Fruit fly (Drosophila melanogaster) whole organism, embryonic: ENCODE measurements around the gene Sodh1.
A peak's percentile ranks its signal among the peaks of the same experiment; 100 is the strongest.

Experiments
- Atf3 ChIP-seq: fragments of 200-800 bp; sonication (Bioruptor generic); optimal IDR thresholded peaks from 3 replicates; lab custom pipeline; 2016; ENCODE audit warnings: missing biosample characterization, missing genetic modification characterization
- Bgb ChIP-seq: fragments of 200-800 bp; sonication (Bioruptor generic); IDR thresholded peaks from 2 replicates; pipeline ENCODE4 v1.3.6; 2022; ENCODE audit warnings: missing biosample characterization, missing genetic modification characterization; ENCODE audit not compliant: partially characterized antibody
- C15 ChIP-seq: fragments of 200-800 bp; sonication (Bioruptor generic); IDR thresholded peaks from 3 replicates; pipeline ENCODE4 v1.3.6; 2022; ENCODE audit warnings: missing biosample characterization, missing genetic modification characterization
- CG10543 ChIP-seq: fragments of 200-800 bp; sonication (Bioruptor generic); optimal IDR thresholded peaks from 3 replicates; lab custom pipeline; 2017; ENCODE audit warnings: missing biosample characterization, mild to moderate bottlenecking, missing genetic modification characterization, moderate library complexity
- CG10959 ChIP-seq: fragments of 200-800 bp; sonication (Bioruptor generic); IDR thresholded peaks from 2 replicates; pipeline ENCODE4 v1.3.6; 2022; ENCODE audit warnings: missing biosample characterization, missing genetic modification characterization
- CG1233 ChIP-seq: fragments of 200-800 bp; sonication (Bioruptor generic); optimal IDR thresholded peaks from 4 replicates; lab custom pipeline; 2018; ENCODE audit warnings: missing biosample characterization, mild to moderate bottlenecking, missing genetic modification characterization
- CG15011 ChIP-seq: fragments of 200-800 bp; sonication (Bioruptor generic); optimal IDR thresholded peaks from 3 replicates; lab custom pipeline; 2018; ENCODE audit warnings: missing biosample characterization, mild to moderate bottlenecking, missing genetic modification characterization
- CG15479 ChIP-seq: fragments of 200-800 bp; sonication (Bioruptor generic); optimal IDR thresholded peaks from 3 replicates; lab custom pipeline; 2019; ENCODE audit warnings: missing biosample characterization, mild to moderate bottlenecking, missing genetic modification characterization, moderate library complexity
- CG16863 ChIP-seq: fragments of 200-800 bp; sonication (Bioruptor generic); optimal IDR thresholded peaks from 3 replicates; lab custom pipeline; 2016; ENCODE audit warnings: missing biosample characterization, missing genetic modification characterization
- CG34224 ChIP-seq: fragments of 200-800 bp; sonication (Bioruptor generic); IDR thresholded peaks from 3 replicates; pipeline ENCODE4 v1.3.6; 2022; ENCODE audit warnings: missing biosample characterization, missing genetic modification characterization; ENCODE audit not compliant: partially characterized antibody
- CG42726 ChIP-seq: fragments of 200-800 bp; sonication (Bioruptor generic); IDR thresholded peaks from 2 replicates; pipeline ENCODE4 v1.3.6; 2022; ENCODE audit warnings: missing biosample characterization, missing genetic modification characterization; ENCODE audit not compliant: partially characterized antibody
- CG4707 ChIP-seq: fragments of 200-800 bp; sonication (Bioruptor generic); optimal IDR thresholded peaks from 2 replicates; lab custom pipeline; 2018; ENCODE audit warnings: missing biosample characterization, mild to moderate bottlenecking, missing genetic modification characterization, moderate library complexity
- CG6683 ChIP-seq: fragments of 200-800 bp; sonication (Bioruptor generic); optimal IDR thresholded peaks from 2 replicates; lab custom pipeline; 2017; ENCODE audit warnings: missing biosample characterization, mild to moderate bottlenecking, missing genetic modification characterization, missing genetic modification reagents
- CG8089 ChIP-seq: fragments of 200-800 bp; sonication (Bioruptor generic); optimal IDR thresholded peaks from 3 replicates; lab custom pipeline; 2016; ENCODE audit warnings: missing biosample characterization, missing genetic modification characterization
- CG8478 ChIP-seq: fragments of >200 bp; optimal IDR thresholded peaks from 2 replicates; lab custom pipeline; 2018
- CoRest ChIP-seq: fragments of 200-800 bp; sonication (Bioruptor generic); optimal IDR thresholded peaks from 3 replicates; lab custom pipeline; 2018; ENCODE audit warnings: missing biosample characterization, mild to moderate bottlenecking, missing genetic modification characterization, moderate library complexity
- ERR ChIP-seq: fragments of 200-800 bp; sonication (Bioruptor generic); optimal IDR thresholded peaks from 2 replicates; lab custom pipeline; 2016; ENCODE audit warnings: missing biosample characterization, missing genetic modification characterization
- HLH54F ChIP-seq: fragments of 200-800 bp; sonication (Bioruptor generic); optimal IDR thresholded peaks from 3 replicates; lab custom pipeline; 2016; ENCODE audit warnings: missing biosample characterization, missing genetic modification characterization
- Hmx ChIP-seq: fragments of 200-800 bp; sonication (Bioruptor generic); optimal IDR thresholded peaks from 2 replicates; lab custom pipeline; 2016; ENCODE audit warnings: missing biosample characterization, missing genetic modification characterization
- Hr51 ChIP-seq, 2 experiments: fragments of 200-800 bp; sonication (Bioruptor generic); optimal IDR thresholded peaks; 2 replicates in 1 of 2; 3 replicates in 1 of 2; lab custom pipeline; 2016 to 2018; ENCODE audit warnings: missing biosample characterization in 2 of 2, missing genetic modification characterization in 2 of 2, mild to moderate bottlenecking in 1 of 2, moderate library complexity in 1 of 2
- Jarid2 ChIP-seq: fragments of 200-800 bp; sonication (Bioruptor generic); optimal IDR thresholded peaks from 3 replicates; lab custom pipeline; 2017; ENCODE audit warnings: mild to moderate bottlenecking, missing biosample characterization, missing genetic modification reagents, missing genetic modification characterization
- Kr ChIP-seq: fragments of 200-800 bp; sonication (Bioruptor generic); optimal IDR thresholded peaks from 2 replicates; lab custom pipeline; 2017; ENCODE audit warnings: missing biosample characterization, mild to moderate bottlenecking, missing genetic modification characterization
- Sox100B ChIP-seq: fragments of 200-800 bp; sonication (Bioruptor generic); optimal IDR thresholded peaks from 3 replicates; lab custom pipeline; 2018; ENCODE audit warnings: missing biosample characterization, mild to moderate bottlenecking, missing genetic modification characterization
- TFAM ChIP-seq: fragments of 200-800 bp; sonication (Bioruptor generic); optimal IDR thresholded peaks from 2 replicates; lab custom pipeline; 2017; ENCODE audit warnings: missing biosample characterization, missing genetic modification characterization, inconsistent platforms
- Xrp1 ChIP-seq: fragments of 200-800 bp; sonication (Bioruptor generic); IDR thresholded peaks from 2 replicates; pipeline ENCODE4 v1.3.6; 2022; ENCODE audit warnings: missing biosample characterization, missing genetic modification characterization
- amos ChIP-seq: fragments of 200-800 bp; sonication (Bioruptor generic); IDR thresholded peaks from 2 replicates; pipeline ENCODE4 v1.3.6; 2022; ENCODE audit warnings: missing biosample characterization, missing genetic modification characterization; ENCODE audit not compliant: partially characterized antibody
- cad ChIP-seq: fragments of >200 bp; optimal IDR thresholded peaks from 2 replicates; lab custom pipeline; 2017; ENCODE audit warnings: missing biosample characterization, missing genetic modification characterization
- dmrt11E ChIP-seq: fragments of 200-800 bp; sonication (Bioruptor generic); optimal IDR thresholded peaks from 3 replicates; lab custom pipeline; 2018; ENCODE audit warnings: missing biosample characterization, mild to moderate bottlenecking, missing genetic modification characterization, moderate library complexity
- fru ChIP-seq: fragments of >200 bp; optimal IDR thresholded peaks from 2 replicates; lab custom pipeline; 2017
- fu2 ChIP-seq: fragments of 200-800 bp; sonication (Bioruptor generic); optimal IDR thresholded peaks from 2 replicates; lab custom pipeline; 2016; ENCODE audit warnings: missing biosample characterization, missing genetic modification characterization
- ham ChIP-seq: fragments of 200-800 bp; sonication (Bioruptor generic); IDR thresholded peaks from 2 replicates; pipeline ENCODE4 v1.3.6; 2022; ENCODE audit warnings: missing biosample characterization, missing genetic modification characterization
- jigr1 ChIP-seq: fragments of 200-800 bp; sonication (Bioruptor generic); IDR thresholded peaks from 3 replicates; pipeline ENCODE4 v1.3.6; 2022; ENCODE audit warnings: missing biosample characterization, missing genetic modification characterization
- ken ChIP-seq: fragments of 200-800 bp; sonication (Bioruptor generic); IDR thresholded peaks from 3 replicates; pipeline ENCODE4 v1.3.6; 2022; ENCODE audit warnings: missing biosample characterization, missing genetic modification characterization
- lab ChIP-seq: fragments of 200-800 bp; sonication (Bioruptor generic); optimal IDR thresholded peaks from 3 replicates; lab custom pipeline; 2017; ENCODE audit warnings: missing biosample characterization, missing genetic modification characterization, mild to moderate bottlenecking, moderate library complexity, missing genetic modification reagents
- lmd ChIP-seq: fragments of 200-800 bp; sonication (Bioruptor generic); IDR thresholded peaks from 2 replicates; pipeline ENCODE4 v1.3.6; 2022; ENCODE audit warnings: missing biosample characterization, missing genetic modification characterization
- nmo ChIP-seq: fragments of 200-800 bp; sonication (Bioruptor generic); optimal IDR thresholded peaks from 2 replicates; lab custom pipeline; 2018; ENCODE audit warnings: missing biosample characterization, mild to moderate bottlenecking, missing genetic modification characterization, moderate library complexity
- nom ChIP-seq: fragments of 200-800 bp; sonication (Bioruptor generic); optimal IDR thresholded peaks from 2 replicates; lab custom pipeline; 2017; ENCODE audit warnings: missing biosample characterization, missing genetic modification characterization, mild to moderate bottlenecking, moderate library complexity, missing genetic modification reagents
- org-1 ChIP-seq: fragments of 200-800 bp; sonication (Bioruptor generic); optimal IDR thresholded peaks from 2 replicates; lab custom pipeline; 2017; ENCODE audit warnings: missing biosample characterization, missing genetic modification characterization
- pum ChIP-seq: fragments of 200-800 bp; sonication (Bioruptor generic); optimal IDR thresholded peaks from 2 replicates; lab custom pipeline; 2016; ENCODE audit warnings: missing biosample characterization, missing genetic modification characterization
- sc ChIP-seq, 3 experiments: fragments of >200 bp in 2 of 3; fragments of 200-800 bp in 1 of 3; sonication (Bioruptor generic) in 1 of 3; optimal IDR thresholded peaks; 2 replicates in 2 of 3; 3 replicates in 1 of 3; lab custom pipeline; 2017; ENCODE audit warnings: mild to moderate bottlenecking in 1 of 3, missing biosample characterization in 1 of 3, missing genetic modification characterization in 1 of 3, missing genetic modification reagents in 1 of 3
- sisA ChIP-seq: fragments of 200-800 bp; sonication (Bioruptor generic); IDR thresholded peaks from 2 replicates; pipeline ENCODE4 v1.3.6; 2022; ENCODE audit warnings: missing biosample characterization, missing genetic modification characterization
- stc ChIP-seq: fragments of 200-800 bp; sonication (Bioruptor generic); IDR thresholded peaks from 2 replicates; pipeline ENCODE4 v1.3.6; 2022; ENCODE audit warnings: missing biosample characterization, missing genetic modification characterization
- tll ChIP-seq, 2 experiments: fragments of 200-800 bp in 1 of 2; fragments of >200 bp in 1 of 2; sonication (Bioruptor generic) in 1 of 2; optimal IDR thresholded peaks; 2 replicates each; lab custom pipeline; 2017 to 2019; ENCODE audit warnings: missing biosample characterization in 2 of 2, missing genetic modification characterization in 2 of 2, mild to moderate bottlenecking in 1 of 2, moderate library complexity in 1 of 2
- tup ChIP-seq: fragments of 200-800 bp; sonication (Bioruptor generic); optimal IDR thresholded peaks from 2 replicates; lab custom pipeline; 2016; ENCODE audit warnings: missing biosample characterization, mild to moderate bottlenecking, missing genetic modification characterization, moderate library complexity
- wek ChIP-seq: fragments of 200-800 bp; sonication (Bioruptor generic); optimal IDR thresholded peaks from 3 replicates; lab custom pipeline; 2018; ENCODE audit warnings: missing biosample characterization, mild to moderate bottlenecking, missing genetic modification characterization, moderate library complexity

Sodh1 gene

dm6 chr3R:7085455-7085854 is 33.3 kb downstream of the Sodh1 start (continued):
- TF ChIP-seq tup (GFP tag; lab: Kevin White, UChicago), result no peak
- no peak for TF ChIP-seq amos
- TF ChIP-seq ham, result no peak
- peak; percentile 34 for TF ChIP-seq nom (GFP tag; lab: Kevin White, UChicago)
- TF ChIP-seq CG10543, result no peak
- no peak for TF ChIP-seq CG8089 (GFP tag; lab: Kevin White, UChicago)
- no peak for TF ChIP-seq CG16863
- TF ChIP-seq Kr, result no peak
- TF ChIP-seq, all 482 proteins: peak for 28

dm6 chr3R:7085983-7086376 is 33.8 kb downstream of the Sodh1 start, which contains the start of gene Tailor:
Tailor (minus strand) TSS chr3R:7086083.
- TF ChIP-seq nmo (GFP tag; lab: Kevin White, UChicago) (no peak), Hmx (peak; percentile 1), CG8478 (no peak), fu2 (GFP tag; lab: Kevin White, UChicago) (no peak), CG42726 (no peak)

- peak; percentile 77 for TF ChIP-seq Bgb (GFP tag; lab: Robert Waterston, UW)
- TF ChIP-seq CG6683 (GFP tag; lab: Kevin White, UChicago), result peak; percentile 19
- no peak for TF ChIP-seq TFAM
- peak; percentile 83 for TF ChIP-seq lab (GFP tag; lab: Kevin White, UChicago)
- no peak for TF ChIP-seq CG15479 (GFP tag; lab: Kevin White, UChicago)
- TF ChIP-seq CG4707 (GFP tag; lab: Kevin White, UChicago), result peak; percentile 68
- peak; percentile 70 for TF ChIP-seq wek (GFP tag; lab: Kevin White, UChicago)
- TF ChIP-seq CG34224 (GFP tag; lab: Robert Waterston, UW), result peak; percentile 38; the same call in 2 of the 3 replicates
- TF ChIP-seq Atf3 (GFP tag; lab: Kevin White, UChicago), result peak; percentile 83
- TF ChIP-seq lmd, result peak; percentile 10; the same call in 1 of the 2 replicates
- TF ChIP-seq amos, result peak; percentile 68
- TF ChIP-seq org-1 (GFP tag; lab: Kevin White, UChicago), result no peak
- peak; percentile 55 for TF ChIP-seq HLH54F
- TF ChIP-seq ERR (GFP tag; lab: Kevin White, UChicago), result peak; percentile 69
- peak; percentile 20 to 83 for TF ChIP-seq Hr51 (GFP tag; optimal IDR thresholded peaks at IDR 0.05; lab: Kevin White, UChicago)
- peak; percentile 56 for TF ChIP-seq Sox100B (GFP tag; lab: Kevin White, UChicago)
- peak; percentile 9 for TF ChIP-seq pum (GFP tag; lab: Kevin White, UChicago)
- TF ChIP-seq sc (optimal IDR thresholded peaks at IDR 0.05; lab: Kevin White, UChicago), result no peak
- no peak for TF ChIP-seq sc (GFP tag; optimal IDR thresholded peaks at IDR 0.05; lab: Kevin White, UChicago)
- no peak for TF ChIP-seq jigr1 (GFP tag; lab: Robert Waterston, UW)
- peak; percentile 70; the same call in 2 of the 3 replicates for TF ChIP-seq ken (GFP tag; lab: Robert Waterston, UW)
- peak; percentile 63 for TF ChIP-seq tup (GFP tag; lab: Kevin White, UChicago)
- TF ChIP-seq CoRest (tag; lab: Kevin White, UChicago), result peak; percentile 23
- peak; percentile 52; the same call in 1 of the 2 replicates for TF ChIP-seq CG10959 (GFP tag; lab: Robert Waterston, UW)
- peak; percentile 77 for TF ChIP-seq CG1233 (GFP tag; lab: Kevin White, UChicago)
- TF ChIP-seq fru (lab: Kevin White, UChicago), result no peak
- no peak for TF ChIP-seq tll (GFP tag; optimal IDR thresholded peaks at IDR 0.05; lab: Kevin White, UChicago)
- TF ChIP-seq Jarid2 (GFP tag; lab: Kevin White, UChicago), result peak; percentile 89
- TF ChIP-seq sisA, result no peak
- peak; percentile 64; the same call in 1 of the 2 replicates for TF ChIP-seq stc (GFP tag; lab: Robert Waterston, UW)
- peak; percentile 28; the same call in 1 of the 3 replicates for TF ChIP-seq C15 (GFP tag; lab: Robert Waterston, UW)
- TF ChIP-seq dmrt11E, result peak; percentile 16
- TF ChIP-seq cad (GFP tag; lab: Kevin White, UChicago), result no peak
- 0 out of 2 replicates have a peak, but pooled peaks have one; percentile 31 for TF ChIP-seq Xrp1 (GFP tag; lab: Robert Waterston, UW)
- peak; percentile 18 for TF ChIP-seq CG15011
These were observed 34.5 kb downstream of the Sodh1 start, which contains the start of gene alphaTub84B for dm6 chr3R:7086377-7087200. alphaTub84B (plus strand) TSS chr3R:7086599.
